Worm (Caenorhabditis elegans) whole organism, L4 larva: ENCODE data around the gene prx-2.

ENCODE experiments used
- D1046.2 ChIP-seq: fragments of 200-800 bp; sonication (Bioruptor generic); IDR thresholded peaks from 2 replicates; pipeline ENCODE4 v1.3.6; 2022; ENCODE audit warnings: missing genetic modification characterization, missing compliant biosample characterization
- F26F4.8 ChIP-seq: fragments of 200-800 bp; sonication (Bioruptor generic); conservative IDR thresholded peaks from 2 replicates; pipeline ENCODE4 v1.3.6; 2022; ENCODE audit warnings: missing genetic modification characterization, missing compliant biosample characterization
- F44E2.7 ChIP-seq: fragments of 200-800 bp; sonication (Bioruptor generic); IDR thresholded peaks from 2 replicates; pipeline ENCODE4 v2.1.2; 2022; ENCODE audit warnings: missing genetic modification characterization, missing compliant biosample characterization
- T26A8.4 ChIP-seq: fragments of 200-800 bp; sonication (Bioruptor generic); IDR thresholded peaks from 2 replicates; pipeline ENCODE4 v1.3.6; 2022; ENCODE audit warnings: missing genetic modification characterization, missing compliant biosample characterization
- Y48G9A.11 ChIP-seq: fragments of 200-800 bp; sonication (Bioruptor generic); IDR thresholded peaks from 2 replicates; pipeline ENCODE4 v1.3.6; 2022; ENCODE audit warnings: missing genetic modification reagents, missing genetic modification characterization, missing compliant biosample characterization
- Y75B8A.6 ChIP-seq: fragments of 200-800 bp; sonication (Bioruptor generic); IDR thresholded peaks from 2 replicates; pipeline ENCODE4 v1.3.6; 2022; ENCODE audit warnings: missing genetic modification reagents, missing genetic modification characterization, missing compliant biosample characterization
- aha-1 ChIP-seq: fragments of 150-350 bp; peaks from one replicate; lab custom pipeline; 2014; ENCODE audit warnings: missing biosample characterization, missing genetic modification characterization
- arid-1 ChIP-seq: fragments of 200-800 bp; sonication (Bioruptor generic); conservative IDR thresholded peaks from 2 replicates; pipeline ENCODE4 v1.3.6; 2022; ENCODE audit warnings: missing genetic modification reagents, missing genetic modification characterization, missing compliant biosample characterization
- ceh-28 ChIP-seq: fragments of 150-350 bp; optimal IDR thresholded peaks from 2 replicates; lab custom pipeline; 2014; ENCODE audit warnings: missing biosample characterization, missing genetic modification reagents, missing genetic modification characterization
- ceh-32 ChIP-seq: sonication (generic microtip); optimal IDR thresholded peaks from 2 replicates; lab custom pipeline; 2016; ENCODE audit warnings: mild to moderate bottlenecking, missing genetic modification characterization, missing compliant biosample characterization; ENCODE audit not compliant: poor library complexity
- ceh-44 ChIP-seq: fragments of 200-800 bp; sonication (Bioruptor generic); IDR thresholded peaks from 2 replicates; pipeline ENCODE4 v1.3.6; 2022; ENCODE audit warnings: missing genetic modification reagents, missing genetic modification characterization, missing compliant biosample characterization
- ces-1 ChIP-seq: fragments of 150-350 bp; sonication (generic microtip); optimal IDR thresholded peaks from 4 replicates; lab custom pipeline; 2014; ENCODE audit warnings: missing biosample characterization, missing genetic modification reagents, missing genetic modification characterization
- ctbp-1 ChIP-seq: fragments of 200-800 bp; sonication (Bioruptor generic); IDR thresholded peaks from 2 replicates; pipeline ENCODE4 v1.3.6; 2022; ENCODE audit warnings: missing genetic modification reagents, missing genetic modification characterization, missing compliant biosample characterization
- daf-16 ChIP-seq, 3 experiments: sonication (generic microtip); optimal IDR thresholded peaks; 2 replicates each; lab custom pipeline; 2016 to 2017; ENCODE audit warnings: missing genetic modification characterization in 3 of 3, missing genetic modification reagents in 3 of 3, mild to moderate bottlenecking in 2 of 3, missing compliant biosample characterization in 2 of 3, missing biosample characterization in 1 of 3, moderate library complexity in 1 of 3
- daf-19 ChIP-seq: fragments of 200-800 bp; sonication (Bioruptor generic); conservative IDR thresholded peaks from 2 replicates; pipeline ENCODE4 v1.3.6; 2022; ENCODE audit warnings: missing genetic modification characterization, missing compliant biosample characterization
- daf-8 ChIP-seq: fragments of 200-800 bp; sonication (Bioruptor generic); IDR thresholded peaks from 2 replicates; pipeline ENCODE4 v1.3.6; 2022; ENCODE audit warnings: missing genetic modification characterization, missing compliant biosample characterization
- dmd-6 ChIP-seq: fragments of 200-800 bp; sonication (Bioruptor generic); IDR thresholded peaks from 2 replicates; pipeline ENCODE4 v1.3.6; 2022; ENCODE audit warnings: missing genetic modification reagents, missing genetic modification characterization, missing compliant biosample characterization
- dpl-1 ChIP-seq: fragments of 150-350 bp; optimal IDR thresholded peaks from 2 replicates; lab custom pipeline; 2014; ENCODE audit warnings: missing biosample characterization, missing genetic modification reagents, missing genetic modification characterization
- duxl-1 ChIP-seq: sonication (generic microtip); optimal IDR thresholded peaks from 2 replicates; lab custom pipeline; 2016; ENCODE audit warnings: mild to moderate bottlenecking, missing genetic modification characterization, moderate library complexity, missing compliant biosample characterization; ENCODE audit not compliant: poor library complexity
- dve-1 ChIP-seq: sonication (generic microtip); optimal IDR thresholded peaks from 2 replicates; lab custom pipeline; 2017; ENCODE audit warnings: antibody characterized with exemption, mild to moderate bottlenecking, missing genetic modification characterization, missing compliant biosample characterization; ENCODE audit not compliant: insufficient read depth
- egl-43 ChIP-seq: fragments of 200-800 bp; sonication (Bioruptor generic); IDR thresholded peaks from 2 replicates; pipeline ENCODE4 v1.3.6; 2022; ENCODE audit warnings: missing genetic modification reagents, missing genetic modification characterization, missing compliant biosample characterization
- fkh-10 ChIP-seq: fragments of 150-350 bp; optimal IDR thresholded peaks from 2 replicates; lab custom pipeline; 2014; ENCODE audit warnings: missing biosample characterization, missing genetic modification reagents, missing genetic modification characterization
- hif-1 ChIP-seq, 2 experiments: sonication (generic microtip); optimal IDR thresholded peaks; 2 replicates each; lab custom pipeline; 2016 to 2017; ENCODE audit warnings: missing compliant biosample characterization in 2 of 2, missing genetic modification characterization in 2 of 2, missing genetic modification reagents in 2 of 2, missing genotype in 2 of 2, mild to moderate bottlenecking in 1 of 2
- hlh-11 ChIP-seq: fragments of 200-800 bp; sonication (Bioruptor generic); optimal IDR thresholded peaks from 2 replicates; lab custom pipeline; 2018; ENCODE audit warnings: mild to moderate bottlenecking, missing genetic modification characterization, missing compliant biosample characterization
- hlh-30 ChIP-seq: sonication (generic microtip); optimal IDR thresholded peaks from 2 replicates; lab custom pipeline; 2017; ENCODE audit warnings: antibody characterized with exemption, mild to moderate bottlenecking, missing genetic modification characterization, missing compliant biosample characterization; ENCODE audit not compliant: insufficient read depth
- lim-7 ChIP-seq: fragments of 200-800 bp; sonication (Bioruptor generic); IDR thresholded peaks from 2 replicates; pipeline ENCODE4 v1.3.6; 2022; ENCODE audit warnings: missing genetic modification characterization, missing compliant biosample characterization
- lin-1 ChIP-seq: fragments of 200-800 bp; sonication (Bioruptor generic); IDR thresholded peaks from 2 replicates; pipeline ENCODE4 v1.3.6; 2022; ENCODE audit warnings: missing genetic modification reagents, missing genetic modification characterization, missing compliant biosample characterization
- lin-38 ChIP-seq: fragments of 200-800 bp; sonication (Bioruptor generic); IDR thresholded peaks from 2 replicates; pipeline ENCODE4 v1.3.6; 2022; ENCODE audit warnings: missing genetic modification reagents, missing genetic modification characterization, missing compliant biosample characterization
- lsy-2 ChIP-seq, 2 experiments: fragments of 150-350 bp in 1 of 2; sonication (generic microtip) in 1 of 2; optimal IDR thresholded peaks; 2 replicates each; lab custom pipeline; 2014 to 2017; ENCODE audit warnings: missing biosample characterization in 2 of 2, missing genetic modification characterization in 2 of 2
- madf-5 ChIP-seq, 2 experiments: fragments of 200-800 bp; sonication (Bioruptor generic); IDR thresholded peaks; 2 replicates each; pipeline ENCODE4 v1.3.6; 2022; ENCODE audit warnings: missing compliant biosample characterization in 2 of 2, missing genetic modification characterization in 2 of 2
- madf-9 ChIP-seq: fragments of 200-800 bp; sonication (Bioruptor generic); conservative IDR thresholded peaks from 2 replicates; pipeline ENCODE4 v1.3.6; 2022; ENCODE audit warnings: missing genetic modification reagents, missing genetic modification characterization, missing compliant biosample characterization
- mdl-1 ChIP-seq, 2 experiments: fragments of 150-350 bp in 1 of 2; sonication (generic microtip) in 1 of 2; optimal IDR thresholded peaks; 2 replicates each; lab custom pipeline; 2014 to 2017; ENCODE audit warnings: missing biosample characterization in 2 of 2, missing genetic modification characterization in 2 of 2
- mdt-29 ChIP-seq: fragments of 200-800 bp; sonication (Bioruptor generic); IDR thresholded peaks from 2 replicates; pipeline ENCODE4 v1.3.6; 2022; ENCODE audit warnings: missing genetic modification reagents, missing genetic modification characterization, missing compliant biosample characterization
- nhr-10 ChIP-seq: fragments of 150-350 bp; optimal IDR thresholded peaks from 2 replicates; lab custom pipeline; 2014; ENCODE audit warnings: missing biosample characterization, missing genetic modification characterization
- nhr-237 ChIP-seq: sonication (generic microtip); optimal IDR thresholded peaks from 2 replicates; lab custom pipeline; 2017; ENCODE audit warnings: missing biosample characterization, missing genetic modification characterization
- nhr-25 ChIP-seq: sonication (generic microtip); optimal IDR thresholded peaks from 2 replicates; lab custom pipeline; 2017; ENCODE audit warnings: missing genetic modification characterization, mild to moderate bottlenecking, missing compliant biosample characterization, antibody characterized with exemption, moderate library complexity, borderline replicate concordance; ENCODE audit not compliant: insufficient read depth
- nhr-77 ChIP-seq: fragments of 150-350 bp; optimal IDR thresholded peaks from 2 replicates; lab custom pipeline; 2014; ENCODE audit warnings: missing biosample characterization, missing genetic modification characterization
- rbr-2 ChIP-seq: sonication (generic microtip); optimal IDR thresholded peaks from 2 replicates; lab custom pipeline; 2016; ENCODE audit warnings: missing genotype, missing genetic modification characterization, missing compliant biosample characterization
- saeg-2 ChIP-seq: fragments of 200-800 bp; sonication (Bioruptor generic); IDR thresholded peaks from 2 replicates; pipeline ENCODE4 v1.3.6; 2022; ENCODE audit warnings: missing genetic modification reagents, missing genetic modification characterization, missing compliant biosample characterization
- snpc-4 ChIP-seq: fragments of 150-350 bp; optimal IDR thresholded peaks from 2 replicates; lab custom pipeline; 2014; ENCODE audit warnings: missing biosample characterization, missing genetic modification characterization
- spr-1 ChIP-seq: sonication (generic microtip); optimal IDR thresholded peaks from 2 replicates; lab custom pipeline; 2016; ENCODE audit warnings: mild to moderate bottlenecking, missing genetic modification characterization, missing compliant biosample characterization
- tag-97 ChIP-seq: fragments of 200-800 bp; sonication (Bioruptor generic); IDR thresholded peaks from 2 replicates; pipeline ENCODE4 v1.3.6; 2022; ENCODE audit warnings: missing genetic modification characterization, missing compliant biosample characterization
- unc-130 ChIP-seq: sonication (generic microtip); optimal IDR thresholded peaks from 2 replicates; lab custom pipeline; 2016; ENCODE audit warnings: missing genetic modification reagents, missing genetic modification characterization, missing compliant biosample characterization
- unc-39 ChIP-seq: sonication (generic microtip); optimal IDR thresholded peaks from 2 replicates; lab custom pipeline; 2017; ENCODE audit warnings: missing biosample characterization, missing genetic modification characterization
- unc-62 ChIP-seq, 3 experiments: fragments of 150-350 bp in 1 of 3; sonication (generic microtip); optimal IDR thresholded peaks in 2 of 3; peaks in 1 of 3; 1 replicate in 1 of 3; 2 replicates in 2 of 3; lab custom pipeline; 2014 to 2017; ENCODE audit warnings: missing biosample characterization in 3 of 3, missing genetic modification characterization in 3 of 3, missing genetic modification reagents in 3 of 3, missing genotype in 1 of 3
- zip-11 ChIP-seq: fragments of 200-800 bp; sonication (Bioruptor generic); IDR thresholded peaks from 2 replicates; pipeline ENCODE4 v1.3.6; 2022; ENCODE audit warnings: missing genetic modification characterization, missing compliant biosample characterization
- zip-2 ChIP-seq: fragments of 150-350 bp; optimal IDR thresholded peaks from 2 replicates; lab custom pipeline; 2014; ENCODE audit warnings: missing biosample characterization, missing genetic modification characterization
- ztf-11 ChIP-seq: fragments of 150-350 bp; optimal IDR thresholded peaks from 2 replicates; lab custom pipeline; 2014; ENCODE audit warnings: missing biosample characterization, missing genetic modification characterization

The prx-2 gene

ce11 chrIV:11692071-11692673 is 48.2 kb downstream of the prx-2 start (continued):
- no peak for TF ChIP-seq nhr-10 (tag; lab: Kevin White, UChicago)
- TF ChIP-seq hlh-30 (tag; lab: Kevin White, UChicago) = peak; percentile 81
- TF ChIP-seq madf-9 (GFP tag; lab: Robert Waterston, UW) = peak; percentile 39; the same call in 1 of the 2 replicates
- no peak for TF ChIP-seq ceh-44 (GFP tag; lab: Robert Waterston, UW)
- TF ChIP-seq ctbp-1 (GFP tag; lab: Robert Waterston, UW) = 0 out of 2 replicates have a peak, but pooled peaks have one; percentile 56
- TF ChIP-seq zip-2 (tag; lab: Kevin White, UChicago) = no peak
- TF ChIP-seq lin-1 (GFP tag; lab: Robert Waterston, UW) = no peak
- no peak for TF ChIP-seq nhr-237 (tag; lab: Kevin White, UChicago)
- TF ChIP-seq F26F4.8 (GFP tag; lab: Robert Waterston, UW) = no peak
- no peak for TF ChIP-seq F44E2.7 (GFP tag; lab: Robert Waterston, UW)
- no peak for TF ChIP-seq unc-130 (GFP tag; lab: Kevin White, UChicago)
- TF ChIP-seq unc-62 (GFP tag; optimal IDR thresholded peaks at IDR 0.05 in 1 of 2; lab: Kevin White, UChicago) = peak; percentile 48 to 99
- no peak for TF ChIP-seq unc-62 (tag; optimal IDR thresholded peaks at IDR 0.05; lab: Kevin White, UChicago)
- peak; percentile 86 for TF ChIP-seq dmd-6 (GFP tag; lab: Robert Waterston, UW)
- TF ChIP-seq tag-97 (GFP tag; lab: Robert Waterston, UW) = no peak
- no peak for TF ChIP-seq mdt-29
- TF ChIP-seq dve-1 (tag; lab: Kevin White, UChicago) = peak; percentile 92
- TF ChIP-seq hlh-11 (tag; lab: Kevin White, UChicago) = peak; percentile 98
- TF ChIP-seq nhr-77 = peak; percentile 90
- TF ChIP-seq madf-5 (GFP tag; IDR thresholded peaks at IDR 0.05; lab: Robert Waterston, UW) = no peak
- peak; percentile 42 for TF ChIP-seq spr-1 (tag; lab: Kevin White, UChicago)
- no peak for TF ChIP-seq ceh-32 (tag; lab: Kevin White, UChicago)
- TF ChIP-seq T26A8.4 (GFP tag; lab: Robert Waterston, UW) = no peak
- peak in 1 of 2 experiments; percentile 14 for TF ChIP-seq daf-16 (GFP tag; optimal IDR thresholded peaks at IDR 0.05; lab: Kevin White, UChicago)
- peak; percentile 68 for TF ChIP-seq daf-16 (tag; optimal IDR thresholded peaks at IDR 0.05; lab: Kevin White, UChicago)
- no peak for TF ChIP-seq D1046.2
- peak; percentile 16 for TF ChIP-seq ceh-28 (tag; lab: Kevin White, UChicago)
- 0 out of 2 replicates have a peak, but pooled peaks have one; percentile 44 for TF ChIP-seq lim-7 (GFP tag; lab: Robert Waterston, UW)
- peak; percentile 32 to 58 for TF ChIP-seq lsy-2 (tag; optimal IDR thresholded peaks at IDR 0.05; lab: Kevin White, UChicago)
- peak; percentile 67; the same call in 1 of the 2 replicates for TF ChIP-seq egl-43 (GFP tag; lab: Robert Waterston, UW)
- TF ChIP-seq aha-1 (tag; lab: Kevin White, UChicago) = peak; percentile 95
- peak; percentile 56 for TF ChIP-seq lin-38 (GFP tag; lab: Robert Waterston, UW)
- peak in 1 of 2 experiments; percentile 64 for TF ChIP-seq hif-1 (tag; optimal IDR thresholded peaks at IDR 0.05; lab: Kevin White, UChicago)
- no peak for TF ChIP-seq Y48G9A.11 (GFP tag; lab: Robert Waterston, UW)
- TF ChIP-seq mdl-1 (tag; optimal IDR thresholded peaks at IDR 0.05; lab: Kevin White, UChicago) = peak; percentile 41 to 85
- peak; percentile 34 for TF ChIP-seq dpl-1 (GFP tag; lab: Kevin White, UChicago)
- no peak for TF ChIP-seq saeg-2 (GFP tag; lab: Robert Waterston, UW)
- no peak for TF ChIP-seq daf-8
- no peak for TF ChIP-seq snpc-4
- peak; percentile 69 for TF ChIP-seq fkh-10 (GFP tag; lab: Kevin White, UChicago)
- TF ChIP-seq ces-1 = peak; percentile 72
- TF ChIP-seq nhr-25 = peak; percentile 79
- TF ChIP-seq rbr-2 (tag; lab: Kevin White, UChicago) = peak; percentile 73
- TF ChIP-seq daf-19 (GFP tag; lab: Robert Waterston, UW) = no peak
- TF ChIP-seq Y75B8A.6 (GFP tag; lab: Robert Waterston, UW) = no peak
- no peak for TF ChIP-seq arid-1 (GFP tag; lab: Robert Waterston, UW)
- TF ChIP-seq duxl-1 = no peak
- TF ChIP-seq unc-39 (tag; lab: Kevin White, UChicago) = no peak
- no peak for TF ChIP-seq zip-11 (GFP tag; lab: Robert Waterston, UW)
- TF ChIP-seq ztf-11 (tag; lab: Kevin White, UChicago) = no peak
